Worm (Caenorhabditis elegans): ENCODE results near the gene cyp-13A8.

DNA sequence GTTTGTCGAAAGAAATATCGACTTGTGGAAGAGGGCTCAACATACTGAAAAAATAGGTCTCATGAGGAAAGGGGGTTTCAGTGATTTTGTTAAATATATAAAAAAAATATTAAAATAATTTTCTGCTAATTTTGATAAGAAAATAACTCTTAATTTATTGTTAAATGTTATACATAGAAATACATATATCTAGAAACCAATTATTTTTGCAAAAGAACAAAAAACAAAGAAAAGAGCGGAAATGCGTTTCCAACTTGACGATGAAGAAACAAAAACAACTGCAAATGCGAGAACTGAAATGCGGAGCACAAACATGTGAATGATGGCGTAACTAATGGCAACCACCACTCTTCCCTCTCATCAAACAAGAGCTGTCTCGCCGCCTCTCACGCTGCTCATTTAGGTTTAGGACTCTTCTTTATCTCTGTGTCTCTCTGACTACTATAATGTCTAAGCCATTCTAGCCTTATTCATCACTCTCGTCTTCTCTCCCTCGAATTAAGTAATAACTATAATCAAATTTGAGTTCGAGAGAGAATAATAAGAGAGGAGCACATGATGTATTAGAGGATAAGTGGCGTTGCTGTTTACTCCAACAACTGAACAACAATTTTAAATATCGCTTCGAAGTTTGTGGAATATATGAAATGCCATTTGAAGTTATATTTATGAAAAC, 31.0 kb upstream of the cyp-13A8 start, which contains the start of gene arrd-4:
- TF ChIP-seq klf-2 (GFP tag; conservative IDR thresholded peaks at IDR 0.05) (no peak), ztf-23 (GFP tag; IDR thresholded peaks at IDR 0.05) (no peak), tab-1 (GFP tag; IDR thresholded peaks at IDR 0.05) (0 out of 2 replicates have a peak, but pooled peaks have one; percentile 7), ref-1 (GFP tag; conservative IDR thresholded peaks at IDR 0.05) (no peak), T22C8.4 (GFP tag; IDR thresholded peaks at IDR 0.05) (no peak), cog-1 (tag; optimal IDR thresholded peaks at IDR 0.05) (no peak), flt-1 (GFP tag; IDR thresholded peaks at IDR 0.05) (no peak), ztf-29 (GFP tag; IDR thresholded peaks at IDR 0.05) (no peak), med-1 (GFP tag; optimal IDR thresholded peaks at IDR 0.05; ENCODE audit: insufficient read depth) (no peak)
